Fruit fly (Drosophila melanogaster) whole organism: ENCODE data around the gene Cyp12a5.

Experiments
- CG8478 ChIP-seq: fragments of >200 bp; optimal IDR thresholded peaks from 2 replicates; lab custom pipeline; 2018; ENCODE audit warnings: inconsistent platforms
- Dll ChIP-seq: fragments of >200 bp; optimal IDR thresholded peaks from 2 replicates; lab custom pipeline; 2017
- EcR ChIP-seq, 2 experiments: fragments of >200 bp; optimal IDR thresholded peaks; 2 replicates each; lab custom pipeline; 2017; ENCODE audit warnings: missing biosample characterization in 2 of 2, missing genetic modification characterization in 2 of 2, missing genetic modification reagents in 2 of 2
- pan ChIP-seq: fragments of >200 bp; optimal IDR thresholded peaks from 2 replicates; lab custom pipeline; 2017
- psq ChIP-seq: fragments of >200 bp; optimal IDR thresholded peaks from 2 replicates; lab custom pipeline; 2017
- usp ChIP-seq: fragments of >200 bp; optimal IDR thresholded peaks from 2 replicates; lab custom pipeline; 2017; ENCODE audit warnings: missing biosample characterization, missing genetic modification characterization, mixed read lengths

Cyp12a5 gene

DNA sequence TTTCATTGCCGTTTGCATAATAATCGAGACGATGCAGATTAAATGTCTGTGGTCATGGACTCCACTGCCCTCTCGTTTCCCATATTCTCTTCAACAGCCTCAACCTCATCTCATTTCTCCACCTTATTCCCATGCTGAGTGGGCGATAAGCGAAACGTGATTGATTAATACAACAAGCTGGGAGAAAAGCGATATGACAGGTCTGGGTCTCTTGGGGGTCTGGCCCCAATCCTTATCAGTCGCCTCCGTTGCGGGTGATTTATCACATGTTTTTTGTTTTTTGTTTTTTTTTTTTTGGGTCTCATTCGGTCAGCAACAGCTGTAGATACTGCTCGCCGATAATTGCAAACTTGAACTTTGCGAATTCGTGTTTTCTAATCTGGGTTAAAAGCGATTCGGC is 32.4 kb upstream of the Cyp12a5 start:
- TF ChIP-seq usp (GFP tag; lab: Kevin White, UChicago) = no peak
- no peak for TF ChIP-seq EcR (GFP tag; optimal IDR thresholded peaks at IDR 0.05; lab: Kevin White, UChicago)
- no peak for TF ChIP-seq Dll (lab: Kevin White, UChicago)
- no peak for TF ChIP-seq pan (lab: Kevin White, UChicago)
- no peak for TF ChIP-seq CG8478
- no peak for TF ChIP-seq psq (lab: Kevin White, UChicago)

DNA sequence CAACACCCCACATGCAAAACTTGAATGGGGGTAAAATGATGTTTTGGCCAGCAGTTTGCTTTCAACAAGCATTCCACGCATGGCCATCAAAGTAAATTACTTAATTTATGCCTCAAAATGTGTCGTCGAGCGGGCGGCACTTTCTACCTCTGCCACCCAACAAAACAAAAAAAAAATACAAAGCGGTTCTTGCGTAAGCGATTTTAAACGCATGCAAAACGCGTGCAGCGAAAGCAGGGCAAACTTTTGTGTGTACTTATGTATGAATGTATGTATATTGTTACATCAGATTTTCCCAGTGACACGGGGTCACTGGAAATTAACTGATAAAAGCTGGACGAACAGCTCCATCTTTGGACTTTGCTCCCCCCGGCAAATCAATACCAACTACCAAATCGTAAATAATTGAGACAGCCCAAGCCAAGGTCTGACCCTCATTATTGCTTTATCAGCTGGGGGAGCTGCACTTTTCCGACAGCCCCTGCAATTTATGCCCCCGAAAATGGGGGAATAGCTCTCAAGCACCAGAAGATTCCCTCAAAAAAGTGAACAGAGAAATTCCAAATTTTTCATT is 31.1 kb upstream of the Cyp12a5 start:
- no peak for TF ChIP-seq EcR (GFP tag; optimal IDR thresholded peaks at IDR 0.05; lab: Kevin White, UChicago)
- no peak for TF ChIP-seq pan (lab: Kevin White, UChicago)
- no peak for TF ChIP-seq CG8478
- TF ChIP-seq psq (lab: Kevin White, UChicago) = no peak
- TF ChIP-seq Dll (lab: Kevin White, UChicago) = no peak
- no peak for TF ChIP-seq usp (GFP tag; lab: Kevin White, UChicago)

DNA sequence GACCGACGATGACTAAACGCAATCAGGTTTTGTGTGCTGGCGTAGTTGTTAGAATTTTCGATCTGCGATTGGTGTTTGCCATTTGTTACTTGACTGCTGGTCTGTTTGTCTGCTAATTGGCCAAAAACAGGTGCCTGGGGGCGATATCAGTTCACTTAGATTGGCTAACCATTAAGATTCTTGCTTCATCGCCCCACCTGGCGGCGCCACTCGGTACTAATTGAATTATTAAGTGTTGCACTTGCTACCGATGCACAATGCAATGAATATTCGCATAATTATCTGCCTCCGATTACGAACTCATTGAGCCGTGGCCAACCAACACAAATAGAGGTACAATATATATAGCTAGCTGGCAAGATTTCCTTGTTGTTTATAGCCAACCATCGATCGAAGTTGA is 29.3 kb upstream of the Cyp12a5 start:
- TF ChIP-seq pan (lab: Kevin White, UChicago) (no peak), psq (lab: Kevin White, UChicago) (no peak), Dll (lab: Kevin White, UChicago) (no peak), CG8478 (no peak), usp (GFP tag; lab: Kevin White, UChicago) (no peak), EcR (GFP tag; optimal IDR thresholded peaks at IDR 0.05; lab: Kevin White, UChicago) (no peak)

DNA sequence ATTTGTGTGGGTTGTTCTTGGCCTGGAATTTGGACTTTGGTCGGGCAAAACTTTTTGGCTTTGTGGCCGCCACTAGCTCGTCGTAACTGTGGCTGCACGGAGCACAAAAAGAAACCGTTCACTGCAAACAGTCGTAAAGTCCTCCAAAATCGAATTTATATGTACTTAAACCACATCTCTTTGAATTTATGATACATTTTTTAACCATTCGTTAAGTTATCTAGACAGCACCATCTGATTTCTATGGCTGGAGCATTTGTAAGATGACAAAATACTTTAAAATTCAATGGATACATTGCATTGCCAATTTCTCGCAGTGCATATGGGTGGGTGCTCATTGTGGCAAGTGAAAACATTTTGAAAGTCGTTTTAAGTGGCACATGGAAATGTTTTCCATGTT is 28.3 kb upstream of the Cyp12a5 start:
- TF ChIP-seq psq (lab: Kevin White, UChicago) = no peak
- no peak for TF ChIP-seq pan (lab: Kevin White, UChicago)
- TF ChIP-seq EcR (GFP tag; optimal IDR thresholded peaks at IDR 0.05; lab: Kevin White, UChicago) = no peak
- no peak for TF ChIP-seq Dll (lab: Kevin White, UChicago)
- TF ChIP-seq usp (GFP tag; lab: Kevin White, UChicago) = no peak
- TF ChIP-seq CG8478 = no peak

DNA sequence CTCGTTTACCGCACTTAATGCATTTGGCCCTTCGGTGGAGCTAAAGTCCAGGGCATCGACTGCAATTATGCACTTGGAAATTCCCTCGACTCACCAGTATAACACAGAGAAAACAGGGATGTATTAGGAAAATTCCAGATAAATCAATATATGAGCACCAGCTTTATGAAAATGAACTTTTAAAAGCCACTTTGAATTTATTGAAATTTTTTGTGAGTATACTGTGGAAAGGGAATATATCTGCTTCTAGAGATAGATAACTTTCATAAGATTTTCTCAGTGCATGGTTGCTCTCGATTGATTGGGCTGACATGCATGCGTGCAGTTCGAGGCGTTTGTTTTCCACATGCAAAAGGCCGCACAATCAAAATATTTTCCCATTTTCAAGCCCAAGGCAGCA is 26.6 kb upstream of the Cyp12a5 start:
- TF ChIP-seq pan (lab: Kevin White, UChicago) (no peak), CG8478 (no peak), EcR (GFP tag; optimal IDR thresholded peaks at IDR 0.05; lab: Kevin White, UChicago) (no peak), Dll (lab: Kevin White, UChicago) (no peak), psq (lab: Kevin White, UChicago) (no peak), usp (GFP tag; lab: Kevin White, UChicago) (no peak)

DNA sequence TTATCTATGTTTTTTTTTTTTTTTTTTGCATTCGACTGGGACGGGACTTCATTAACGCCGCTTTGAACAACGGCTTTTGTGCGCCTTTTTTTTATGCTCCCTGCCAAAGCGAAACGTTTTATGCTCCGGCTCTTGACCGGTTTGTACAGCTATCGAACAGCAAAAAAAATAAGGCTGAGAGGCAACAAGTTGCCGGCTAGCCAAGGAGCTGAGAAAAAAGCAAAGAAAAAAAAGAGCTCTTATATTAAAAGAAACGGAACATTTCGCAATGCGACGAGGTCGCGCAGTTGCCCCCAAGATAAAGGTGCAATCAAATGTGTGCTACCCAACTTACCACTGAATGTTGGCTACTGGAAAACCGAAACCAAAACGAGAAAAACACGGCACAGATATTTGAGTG is 26.0 kb upstream of the Cyp12a5 start:
- no peak for TF ChIP-seq psq (lab: Kevin White, UChicago)
- TF ChIP-seq usp (GFP tag; lab: Kevin White, UChicago) = no peak
- TF ChIP-seq Dll (lab: Kevin White, UChicago) = no peak
- no peak for TF ChIP-seq EcR (GFP tag; optimal IDR thresholded peaks at IDR 0.05; lab: Kevin White, UChicago)
- no peak for TF ChIP-seq pan (lab: Kevin White, UChicago)

DNA sequence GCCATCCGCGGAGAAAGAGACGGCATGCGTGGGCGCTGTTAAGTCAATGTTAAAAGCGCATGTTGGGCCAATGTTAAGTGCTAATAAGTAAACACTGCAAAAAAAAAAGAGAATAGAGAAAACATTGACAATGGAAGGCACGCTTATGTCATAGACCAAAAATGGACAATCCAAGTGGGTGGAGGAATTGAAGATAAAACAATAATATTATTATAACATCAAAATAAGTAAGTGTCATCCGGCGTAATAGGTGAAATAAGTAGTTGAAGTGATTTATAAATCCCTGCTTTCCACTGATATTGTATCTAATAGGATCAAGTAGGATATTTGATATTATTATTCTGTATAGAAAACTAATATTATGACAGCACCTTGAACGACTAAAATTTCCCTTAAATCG is 25.4 kb upstream of the Cyp12a5 start:
- TF ChIP-seq EcR (GFP tag; optimal IDR thresholded peaks at IDR 0.05; lab: Kevin White, UChicago) (no peak), Dll (lab: Kevin White, UChicago) (no peak), pan (lab: Kevin White, UChicago) (no peak), CG8478 (no peak), psq (lab: Kevin White, UChicago) (no peak), usp (GFP tag; lab: Kevin White, UChicago) (no peak)

DNA sequence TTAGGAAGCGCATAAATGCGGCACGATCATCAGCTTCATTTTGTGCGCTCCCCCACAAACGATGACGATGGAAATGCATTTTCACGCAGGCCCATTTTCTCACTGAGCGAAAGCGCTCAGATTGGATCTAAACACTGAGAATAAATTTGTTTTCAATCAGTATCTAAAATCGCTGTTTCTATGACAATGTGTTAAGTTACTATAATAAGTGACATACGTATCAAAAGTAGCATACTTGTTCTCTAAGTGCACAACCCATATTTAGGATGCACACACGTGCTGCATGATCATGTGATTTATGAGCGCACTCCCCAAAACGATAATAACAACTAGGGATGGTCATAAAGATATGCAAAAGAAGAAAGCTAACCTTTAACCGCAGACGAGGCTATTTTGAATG is 24.3 kb upstream of the Cyp12a5 start:
- no peak for TF ChIP-seq pan (lab: Kevin White, UChicago)
- TF ChIP-seq psq (lab: Kevin White, UChicago) = no peak
- TF ChIP-seq EcR (GFP tag; optimal IDR thresholded peaks at IDR 0.05; lab: Kevin White, UChicago) = no peak
- no peak for TF ChIP-seq usp (GFP tag; lab: Kevin White, UChicago)
- no peak for TF ChIP-seq Dll (lab: Kevin White, UChicago)
- no peak for TF ChIP-seq CG8478

DNA sequence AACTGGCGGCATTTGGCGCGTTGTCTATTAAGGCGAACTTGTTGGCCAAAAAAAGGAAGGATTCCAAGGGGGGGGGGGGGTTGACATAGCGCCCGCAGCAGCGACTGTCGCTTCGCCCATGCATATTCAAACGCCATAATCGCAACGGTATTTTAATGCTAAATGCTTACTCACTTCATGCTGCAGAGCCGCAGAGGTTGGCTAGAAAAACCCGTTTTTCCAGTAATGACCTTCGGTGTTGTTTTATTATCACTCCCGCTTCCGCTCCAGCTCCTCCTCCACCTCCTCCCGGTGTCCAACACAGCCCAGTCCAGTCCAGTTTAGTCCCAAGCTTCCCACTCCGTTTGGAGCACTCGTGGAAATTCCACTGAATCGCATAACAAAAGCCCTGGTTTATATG is 21.3 kb upstream of the Cyp12a5 start:
- no peak for TF ChIP-seq CG8478
- no peak for TF ChIP-seq EcR (GFP tag; optimal IDR thresholded peaks at IDR 0.05; lab: Kevin White, UChicago)
- no peak for TF ChIP-seq psq (lab: Kevin White, UChicago)
- TF ChIP-seq Dll (lab: Kevin White, UChicago) = no peak
- TF ChIP-seq pan (lab: Kevin White, UChicago) = no peak
- no peak for TF ChIP-seq usp (GFP tag; lab: Kevin White, UChicago)

DNA sequence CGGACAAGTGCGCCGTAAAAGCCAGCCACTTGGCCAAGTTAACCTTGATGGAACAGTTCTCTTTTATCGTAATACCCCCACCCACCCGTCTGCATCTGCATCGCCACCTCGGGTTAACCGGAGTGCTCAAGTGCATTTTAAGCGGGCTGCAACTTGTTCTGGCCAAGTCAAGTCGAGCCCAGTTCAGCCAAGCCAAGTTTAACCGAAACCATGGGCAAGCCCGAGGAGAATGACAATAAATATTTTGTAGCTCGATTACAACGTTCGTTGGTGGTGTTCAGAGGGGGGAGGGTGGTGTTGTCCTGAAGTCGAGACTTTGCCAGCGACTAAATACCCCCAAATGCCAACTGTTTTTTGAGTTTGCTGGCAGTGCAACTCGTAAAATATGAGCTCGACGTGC is 20.1 kb upstream of the Cyp12a5 start:
- no peak for TF ChIP-seq psq (lab: Kevin White, UChicago)
- TF ChIP-seq EcR (GFP tag; optimal IDR thresholded peaks at IDR 0.05; lab: Kevin White, UChicago) = no peak
- TF ChIP-seq pan (lab: Kevin White, UChicago) = no peak
- TF ChIP-seq Dll (lab: Kevin White, UChicago) = no peak
- no peak for TF ChIP-seq usp (GFP tag; lab: Kevin White, UChicago)
- TF ChIP-seq CG8478 = no peak

DNA sequence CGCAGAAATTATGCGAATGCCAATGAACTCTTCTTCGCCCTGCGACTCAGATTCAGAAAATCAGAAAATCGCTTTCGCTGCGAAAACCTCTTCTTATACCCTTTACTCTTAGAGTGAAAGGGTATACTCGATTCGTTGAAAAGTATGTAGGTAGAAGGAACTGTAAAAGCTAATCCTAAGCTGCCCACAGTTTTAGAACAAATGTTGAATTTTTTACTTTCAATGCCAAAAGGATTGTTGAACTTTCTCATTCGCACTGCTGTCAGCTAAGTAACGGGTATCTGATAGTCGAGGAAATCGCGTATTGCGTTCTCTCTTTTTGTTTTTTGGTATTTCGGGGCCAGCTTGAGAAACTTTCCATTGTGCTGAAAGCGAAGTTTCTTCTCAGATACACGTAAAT is 18.6 kb upstream of the Cyp12a5 start:
- peak; percentile 52 for TF ChIP-seq pan (lab: Kevin White, UChicago)
- no peak for TF ChIP-seq EcR (GFP tag; optimal IDR thresholded peaks at IDR 0.05; lab: Kevin White, UChicago)

DNA sequence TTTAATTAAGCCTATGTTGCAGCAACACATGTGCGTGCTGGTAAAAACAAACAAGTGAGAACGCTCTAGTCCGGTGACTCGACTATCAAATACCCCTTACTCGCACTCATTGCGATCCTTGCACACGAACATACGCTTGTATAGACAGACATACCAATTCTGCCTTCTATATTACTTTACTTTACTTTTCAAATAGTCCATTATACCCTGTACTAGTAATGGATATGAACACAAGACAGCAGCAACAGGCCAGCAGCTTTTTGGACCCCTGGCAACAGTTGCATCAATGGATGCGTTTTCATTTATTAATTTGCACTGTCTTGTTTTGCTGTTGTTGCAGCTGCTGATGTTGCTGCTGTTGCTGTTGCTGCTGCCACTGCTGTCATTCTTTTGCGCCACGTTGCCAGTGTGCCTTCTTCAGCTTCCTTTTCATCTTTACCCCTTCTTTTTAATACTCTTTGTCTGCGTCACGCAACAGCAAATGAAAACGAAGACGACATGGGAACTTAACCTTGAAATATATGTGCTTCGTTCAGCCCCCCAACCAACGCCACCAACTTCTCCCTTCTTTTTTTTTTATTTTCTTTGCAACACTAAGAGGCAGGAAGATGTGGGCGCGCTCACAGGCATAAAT is 13.8 kb upstream of the Cyp12a5 start:
- peak; percentile 83 for TF ChIP-seq pan (lab: Kevin White, UChicago)
- no peak for TF ChIP-seq Dll (lab: Kevin White, UChicago)
